Fruit fly (Drosophila melanogaster) whole organism, embryonic: Measurements from ENCODE around the gene CG31675.

ENCODE experiments used
- Antp ChIP-seq: fragments of 200-800 bp; sonication (Bioruptor generic); optimal IDR thresholded peaks from 3 replicates; lab custom pipeline; 2016; ENCODE audit warnings: missing biosample characterization, missing genetic modification characterization
- Blimp-1 ChIP-seq: fragments of 200-800 bp; sonication (Bioruptor generic); optimal IDR thresholded peaks from 3 replicates; lab custom pipeline; 2018; ENCODE audit warnings: missing biosample characterization, missing genetic modification characterization, mild to moderate bottlenecking, moderate library complexity, missing genetic modification reagents
- CG10147 ChIP-seq: fragments of 200-800 bp; sonication (Bioruptor generic); optimal IDR thresholded peaks from 2 replicates; lab custom pipeline; 2019; ENCODE audit warnings: missing biosample characterization, mild to moderate bottlenecking, missing genetic modification characterization, moderate library complexity
- CG10565 ChIP-seq: fragments of 200-800 bp; sonication (Bioruptor generic); optimal IDR thresholded peaks from 3 replicates; lab custom pipeline; 2016; ENCODE audit warnings: missing biosample characterization, mild to moderate bottlenecking, missing genetic modification characterization
- CG12155 ChIP-seq: fragments of 200-800 bp; sonication (Bioruptor generic); optimal IDR thresholded peaks from 3 replicates; lab custom pipeline; 2016; ENCODE audit warnings: missing biosample characterization, missing genetic modification characterization
- CG1529 ChIP-seq: fragments of 200-800 bp; sonication (Bioruptor generic); optimal IDR thresholded peaks from 3 replicates; lab custom pipeline; 2018; ENCODE audit warnings: missing biosample characterization, missing genetic modification characterization
- CG15479 ChIP-seq: fragments of 200-800 bp; sonication (Bioruptor generic); optimal IDR thresholded peaks from 3 replicates; lab custom pipeline; 2019; ENCODE audit warnings: missing biosample characterization, mild to moderate bottlenecking, missing genetic modification characterization, moderate library complexity
- CG2116 ChIP-seq: fragments of 200-800 bp; sonication (Bioruptor generic); optimal IDR thresholded peaks from 3 replicates; lab custom pipeline; 2018; ENCODE audit warnings: missing biosample characterization, mild to moderate bottlenecking, missing genetic modification characterization
- CG2199 ChIP-seq: fragments of 200-800 bp; sonication (Bioruptor generic); IDR thresholded peaks from 3 replicates; pipeline ENCODE4 v1.3.6; 2022; ENCODE audit warnings: missing biosample characterization, missing genetic modification characterization
- CG30020 ChIP-seq: fragments of 200-800 bp; optimal IDR thresholded peaks from 2 replicates; lab custom pipeline; 2019; ENCODE audit warnings: missing biosample characterization, mild to moderate bottlenecking, missing genetic modification characterization, moderate library complexity
- CG30403 ChIP-seq: fragments of 200-800 bp; sonication (Bioruptor generic); optimal IDR thresholded peaks from 3 replicates; lab custom pipeline; 2016; ENCODE audit warnings: missing biosample characterization, missing genetic modification characterization
- CG3407 ChIP-seq: fragments of 200-800 bp; sonication (Bioruptor generic); optimal IDR thresholded peaks from 2 replicates; lab custom pipeline; 2018; ENCODE audit warnings: missing biosample characterization, mild to moderate bottlenecking, missing genetic modification characterization
- CG42726 ChIP-seq: fragments of 200-800 bp; sonication (Bioruptor generic); IDR thresholded peaks from 2 replicates; pipeline ENCODE4 v1.3.6; 2022; ENCODE audit warnings: missing biosample characterization, missing genetic modification characterization; ENCODE audit not compliant: partially characterized antibody
- CG4424 ChIP-seq: fragments of 200-800 bp; sonication (Bioruptor generic); optimal IDR thresholded peaks from 3 replicates; lab custom pipeline; 2016; ENCODE audit warnings: missing biosample characterization, missing genetic modification characterization
- CG5245 ChIP-seq: fragments of 200-800 bp; sonication (Bioruptor generic); optimal IDR thresholded peaks from 3 replicates; lab custom pipeline; 2016; ENCODE audit warnings: missing biosample characterization, missing genetic modification characterization
- CG6854 ChIP-seq: fragments of 200-800 bp; sonication (Bioruptor generic); optimal IDR thresholded peaks from 3 replicates; lab custom pipeline; 2017; ENCODE audit warnings: missing biosample characterization, mild to moderate bottlenecking, missing genetic modification characterization
- CG7357 ChIP-seq: fragments of 200-800 bp; sonication (Bioruptor generic); IDR thresholded peaks from 3 replicates; pipeline ENCODE4 v1.3.6; 2022; ENCODE audit warnings: missing biosample characterization, missing genetic modification characterization
- CG7372 ChIP-seq: fragments of 200-800 bp; sonication (Bioruptor generic); IDR thresholded peaks from 2 replicates; pipeline ENCODE4 v1.3.6; 2022; ENCODE audit warnings: missing biosample characterization, missing genetic modification characterization
- CG7963 ChIP-seq: fragments of 200-800 bp; sonication (Bioruptor generic); IDR thresholded peaks from 3 replicates; pipeline ENCODE4 v1.3.6; 2022; ENCODE audit warnings: missing biosample characterization, missing genetic modification characterization; ENCODE audit not compliant: partially characterized antibody
- CG8089 ChIP-seq: fragments of 200-800 bp; sonication (Bioruptor generic); optimal IDR thresholded peaks from 3 replicates; lab custom pipeline; 2016; ENCODE audit warnings: missing biosample characterization, missing genetic modification characterization
- CG8281 ChIP-seq: fragments of 200-800 bp; sonication (Bioruptor generic); optimal IDR thresholded peaks from 2 replicates; lab custom pipeline; 2018; ENCODE audit warnings: missing biosample characterization, mild to moderate bottlenecking, missing genetic modification characterization, moderate library complexity
- CG8359 ChIP-seq: fragments of 200-800 bp; sonication (Bioruptor generic); optimal IDR thresholded peaks from 2 replicates; lab custom pipeline; 2017; ENCODE audit warnings: missing biosample characterization, mild to moderate bottlenecking, missing genetic modification characterization, borderline replicate concordance
- CG8765 ChIP-seq: fragments of 200-800 bp; sonication (Bioruptor generic); IDR thresholded peaks from 2 replicates; pipeline ENCODE4 v1.3.6; 2022; ENCODE audit warnings: missing biosample characterization, missing genetic modification characterization
- CG8924 ChIP-seq: fragments of 200-800 bp; optimal IDR thresholded peaks from 3 replicates; lab custom pipeline; 2019; ENCODE audit warnings: missing biosample characterization, mild to moderate bottlenecking, missing genetic modification characterization, moderate library complexity
- CHES-1-like ChIP-seq: fragments of 200-800 bp; sonication (Bioruptor generic); optimal IDR thresholded peaks from 2 replicates; lab custom pipeline; 2016; ENCODE audit warnings: missing biosample characterization, missing genetic modification characterization
- CoRest ChIP-seq: fragments of 200-800 bp; sonication (Bioruptor generic); optimal IDR thresholded peaks from 3 replicates; lab custom pipeline; 2018; ENCODE audit warnings: missing biosample characterization, mild to moderate bottlenecking, missing genetic modification characterization, moderate library complexity
- GATAe ChIP-seq: fragments of 200-800 bp; sonication (Bioruptor generic); conservative IDR thresholded peaks from 2 replicates; pipeline ENCODE4 v1.3.6; 2022; ENCODE audit warnings: missing biosample characterization, missing genetic modification characterization
- H15 ChIP-seq: fragments of 200-800 bp; sonication (Bioruptor generic); IDR thresholded peaks from 3 replicates; pipeline ENCODE4 v1.3.6; 2022; ENCODE audit warnings: missing biosample characterization, missing genetic modification characterization
- HLH3B ChIP-seq: fragments of 200-800 bp; sonication (Bioruptor generic); IDR thresholded peaks from 2 replicates; pipeline ENCODE4 v1.3.6; 2022; ENCODE audit warnings: missing biosample characterization, missing genetic modification characterization
- Hand ChIP-seq: fragments of 200-800 bp; sonication (Bioruptor generic); optimal IDR thresholded peaks from 2 replicates; lab custom pipeline; 2017; ENCODE audit warnings: mild to moderate bottlenecking, missing biosample characterization, missing genetic modification reagents, missing genetic modification characterization
- Hr51 ChIP-seq, 2 experiments: fragments of 200-800 bp; sonication (Bioruptor generic); optimal IDR thresholded peaks; 2 replicates in 1 of 2; 3 replicates in 1 of 2; lab custom pipeline; 2016 to 2018; ENCODE audit warnings: missing biosample characterization in 2 of 2, missing genetic modification characterization in 2 of 2, mild to moderate bottlenecking in 1 of 2, moderate library complexity in 1 of 2
- Ptx1 ChIP-seq: fragments of 200-800 bp; sonication (Bioruptor generic); IDR thresholded peaks from 2 replicates; pipeline ENCODE4 v1.3.6; 2022; ENCODE audit warnings: missing biosample characterization, missing genetic modification characterization
- Scr ChIP-seq: fragments of 200-800 bp; sonication (Bioruptor generic); IDR thresholded peaks from 2 replicates; pipeline ENCODE4 v1.3.6; 2022; ENCODE audit warnings: missing biosample characterization, missing genetic modification characterization; ENCODE audit not compliant: partially characterized antibody
- Vsx1 ChIP-seq: fragments of 200-800 bp; sonication (Bioruptor generic); optimal IDR thresholded peaks from 2 replicates; lab custom pipeline; 2017; ENCODE audit warnings: missing biosample characterization, mild to moderate bottlenecking, missing genetic modification characterization, missing genetic modification reagents
- br ChIP-seq: fragments of >200 bp; optimal IDR thresholded peaks from 2 replicates; lab custom pipeline; 2017
- cato ChIP-seq: fragments of 200-800 bp; sonication (Bioruptor generic); optimal IDR thresholded peaks from 2 replicates; lab custom pipeline; 2016; ENCODE audit warnings: missing biosample characterization, missing genetic modification characterization, borderline replicate concordance
- cwo ChIP-seq: fragments of 200-800 bp; sonication (Bioruptor generic); optimal IDR thresholded peaks from 3 replicates; lab custom pipeline; 2017; ENCODE audit warnings: missing biosample characterization, missing genetic modification characterization, mild to moderate bottlenecking, moderate library complexity, missing genetic modification reagents
- disco-r ChIP-seq: fragments of 200-800 bp; sonication (Bioruptor generic); optimal IDR thresholded peaks from 2 replicates; lab custom pipeline; 2016; ENCODE audit warnings: missing biosample characterization, missing genetic modification characterization
- dmrt11E ChIP-seq: fragments of 200-800 bp; sonication (Bioruptor generic); optimal IDR thresholded peaks from 3 replicates; lab custom pipeline; 2018; ENCODE audit warnings: missing biosample characterization, mild to moderate bottlenecking, missing genetic modification characterization, moderate library complexity
- fd3F ChIP-seq: fragments of 200-800 bp; sonication (Bioruptor generic); optimal IDR thresholded peaks from 2 replicates; lab custom pipeline; 2018; ENCODE audit warnings: missing biosample characterization, mild to moderate bottlenecking, missing genetic modification characterization, moderate library complexity
- fru ChIP-seq: fragments of >200 bp; optimal IDR thresholded peaks from 2 replicates; lab custom pipeline; 2017
- gem ChIP-seq: fragments of 200-800 bp; sonication (Bioruptor generic); optimal IDR thresholded peaks from 2 replicates; lab custom pipeline; 2019; ENCODE audit warnings: missing biosample characterization, mild to moderate bottlenecking, missing genetic modification characterization, moderate library complexity
- hkb ChIP-seq, 2 experiments: fragments of 200-800 bp in 1 of 2; fragments of >200 bp in 1 of 2; sonication (Bioruptor generic) in 1 of 2; IDR thresholded peaks in 1 of 2; optimal IDR thresholded peaks in 1 of 2; 2 replicates each; pipeline versions ENCODE4 v1.3.6 to Lab custom; 2017 to 2022; ENCODE audit warnings: missing biosample characterization in 1 of 2, missing genetic modification characterization in 1 of 2
- lola ChIP-seq, 3 experiments: fragments of >200 bp in 2 of 3; fragments of 200-800 bp in 1 of 3; sonication (Bioruptor generic) in 1 of 3; optimal IDR thresholded peaks; 2 replicates each; lab custom pipeline; 2017 to 2019; ENCODE audit warnings: missing biosample characterization in 3 of 3, missing genetic modification characterization in 3 of 3, mild to moderate bottlenecking in 1 of 3, moderate library complexity in 1 of 3
- onecut ChIP-seq: fragments of 200-800 bp; sonication (Bioruptor generic); IDR thresholded peaks from 2 replicates; pipeline ENCODE4 v1.3.6; 2022; ENCODE audit warnings: missing biosample characterization, missing genetic modification characterization
- sima ChIP-seq: fragments of 200-800 bp; sonication (Bioruptor generic); optimal IDR thresholded peaks from 2 replicates; lab custom pipeline; 2016; ENCODE audit warnings: missing biosample characterization, missing genetic modification characterization
- ssp ChIP-seq: fragments of 200-800 bp; sonication (Bioruptor generic); IDR thresholded peaks from 2 replicates; pipeline ENCODE4 v1.3.6; 2022; ENCODE audit warnings: missing biosample characterization, missing genetic modification characterization
- unc-4 ChIP-seq: fragments of 200-800 bp; sonication (Bioruptor generic); IDR thresholded peaks from 2 replicates; pipeline ENCODE4 v1.3.6; 2022; ENCODE audit warnings: missing biosample characterization, missing genetic modification characterization; ENCODE audit not compliant: partially characterized antibody
- vfl ChIP-seq: fragments of 200-800 bp; sonication (Bioruptor generic); optimal IDR thresholded peaks from 2 replicates; lab custom pipeline; 2016; ENCODE audit warnings: missing biosample characterization, missing genetic modification characterization

Gene CG31675

DNA sequence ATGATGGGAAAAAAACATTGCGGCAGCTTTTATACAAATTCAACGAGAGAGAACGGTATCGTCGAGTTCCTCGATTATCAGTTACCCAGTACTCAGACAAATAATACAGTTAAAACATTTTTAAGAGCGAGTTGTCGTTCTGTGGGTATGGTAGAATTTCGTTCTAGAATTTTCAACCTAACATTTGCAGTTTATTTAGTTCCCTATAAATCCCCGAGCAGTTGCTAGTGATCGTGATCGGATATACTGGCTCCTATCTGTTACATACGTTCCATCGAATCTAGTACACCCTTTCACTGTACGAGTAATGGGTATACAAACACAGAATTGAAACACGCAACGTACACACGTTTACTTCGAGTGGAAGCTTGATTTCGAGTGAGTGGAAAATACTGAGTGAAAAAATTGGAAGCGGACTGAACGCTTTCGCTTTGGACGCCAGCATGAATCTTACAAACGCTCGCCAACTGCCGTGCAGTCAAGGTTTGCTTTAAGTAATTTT lies 2.7 kb upstream of the CG31675 start, which contains the start of gene CG9338 (continued):
- peak; percentile 75 for TF ChIP-seq cato (GFP tag; lab: Kevin White, UChicago)
- TF ChIP-seq fd3F (GFP tag; lab: Kevin White, UChicago), result peak; percentile 72
- peak; percentile 63 for TF ChIP-seq onecut
- TF ChIP-seq CG2199 (GFP tag; lab: Robert Waterston, UW), result peak; percentile 86
- TF ChIP-seq Antp (GFP tag; lab: Kevin White, UChicago), result peak; percentile 82
- 0 out of 3 replicates have a peak, but pooled peaks have one; percentile 46 for TF ChIP-seq CG7963 (GFP tag; lab: Robert Waterston, UW)
- TF ChIP-seq cwo (GFP tag; lab: Kevin White, UChicago), result peak; percentile 94
- no peak for TF ChIP-seq CG8924
- TF ChIP-seq CG8359 (GFP tag; lab: Kevin White, UChicago), result peak; percentile 85
- peak; percentile 30 for TF ChIP-seq dmrt11E (tag; lab: Kevin White, UChicago)
- TF ChIP-seq Scr, result peak; percentile 55
- peak; percentile 83 for TF ChIP-seq CoRest (tag; lab: Kevin White, UChicago)
- TF ChIP-seq CG7357 (GFP tag; lab: Robert Waterston, UW), result peak; percentile 90
- TF ChIP-seq CG10565, result peak; percentile 27
- TF ChIP-seq ssp (GFP tag; lab: Robert Waterston, UW), result peak; percentile 56
- no peak for TF ChIP-seq vfl (GFP tag; lab: Kevin White, UChicago)
- TF ChIP-seq Blimp-1, result peak; percentile 93
- no peak for TF ChIP-seq unc-4 (GFP tag; lab: Robert Waterston, UW)
- TF ChIP-seq CG15479 (GFP tag; lab: Kevin White, UChicago), result no peak
- peak; percentile 72 for TF ChIP-seq CG10147 (GFP tag; lab: Kevin White, UChicago)
- TF ChIP-seq sima (GFP tag; lab: Kevin White, UChicago), result peak; percentile 74
- TF ChIP-seq Ptx1 (GFP tag; lab: Robert Waterston, UW), result peak; percentile 85
- peak; percentile 79 for TF ChIP-seq disco-r (GFP tag; lab: Kevin White, UChicago)
- TF ChIP-seq CG1529, result peak; percentile 62
- TF ChIP-seq CG12155 (GFP tag; lab: Kevin White, UChicago), result peak; percentile 96
- no peak for TF ChIP-seq fru (lab: Kevin White, UChicago)
- peak; percentile 84 for TF ChIP-seq CG30403 (GFP tag; lab: Kevin White, UChicago)
- peak; percentile 68 for TF ChIP-seq Hand (GFP tag; lab: Kevin White, UChicago)
- TF ChIP-seq CHES-1-like, result peak; percentile 88
- peak; percentile 93 for TF ChIP-seq H15 (GFP tag; lab: Robert Waterston, UW)
- peak; percentile 89 for TF ChIP-seq CG6854 (GFP tag; lab: Kevin White, UChicago)
- peak in 1 of 3 experiments; percentile 57 for TF ChIP-seq lola (GFP tag; optimal IDR thresholded peaks at IDR 0.05; lab: Kevin White, UChicago)
- TF ChIP-seq gem (tag; lab: Kevin White, UChicago), result peak; percentile 87
- TF ChIP-seq CG8281, result peak; percentile 76
- peak; percentile 88 for TF ChIP-seq CG7372 (GFP tag; lab: Robert Waterston, UW)
- TF ChIP-seq CG2116 (GFP tag; lab: Kevin White, UChicago), result peak; percentile 37
- peak; percentile 48 for TF ChIP-seq CG5245 (GFP tag; lab: Kevin White, UChicago)
- TF ChIP-seq GATAe (GFP tag; lab: Robert Waterston, UW), result peak; percentile 80
- peak; percentile 63 for TF ChIP-seq Vsx1 (GFP tag; lab: Kevin White, UChicago)
- TF ChIP-seq hkb (optimal IDR thresholded peaks at IDR 0.05; lab: Kevin White, UChicago), result no peak
- TF ChIP-seq hkb (GFP tag; IDR thresholded peaks at IDR 0.05; lab: Robert Waterston, UW), result peak; percentile 83
- TF ChIP-seq CG3407 (GFP tag; lab: Kevin White, UChicago), result peak; percentile 59
- peak; percentile 56 to 85 for TF ChIP-seq Hr51 (GFP tag; optimal IDR thresholded peaks at IDR 0.05; lab: Kevin White, UChicago)
- no peak for TF ChIP-seq br (lab: Kevin White, UChicago)
- TF ChIP-seq CG8089, result peak; percentile 73
- peak; percentile 95 for TF ChIP-seq CG4424
- peak; percentile 75; the same call in 1 of the 2 replicates for TF ChIP-seq HLH3B
- TF ChIP-seq CG42726, result no peak
- TF ChIP-seq CG8765 (GFP tag; lab: Robert Waterston, UW), result peak; percentile 49; the same call in 1 of the 2 replicates
- peak; percentile 24 for TF ChIP-seq CG30020
